Fruit fly (Drosophila melanogaster): Measurements from ENCODE around the gene SAK.
"Not testable (repeated sequence)": the region's sequence is repeated elsewhere in the genome, so short reads cannot be mapped to it uniquely, and the experiment has no call there.

DNA sequence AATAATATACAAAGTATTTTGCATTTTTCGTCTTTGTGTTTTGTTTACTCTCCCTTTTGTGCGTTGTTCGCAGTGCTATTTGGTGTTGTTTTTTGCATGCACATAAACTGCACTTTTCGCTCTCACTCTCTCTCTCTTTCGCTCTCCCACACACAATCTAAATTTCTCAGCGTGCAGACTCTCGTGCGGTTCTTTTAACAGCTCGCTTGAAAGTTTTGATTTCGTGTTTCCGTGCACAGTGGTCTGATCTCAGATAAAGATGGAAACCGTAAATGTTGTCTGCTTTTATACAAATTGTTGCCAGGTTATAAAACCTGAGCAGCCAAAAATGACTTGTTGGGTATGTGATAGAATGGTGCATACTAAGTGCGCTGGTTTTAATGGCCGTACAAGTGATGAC lies 30.3 kb downstream of the SAK start:
- not testable (repeated sequence) for TF ChIP-seq tll (GFP tag; optimal IDR thresholded peaks at IDR 0.05); CG4854 (GFP tag; optimal IDR thresholded peaks at IDR 0.05); ATbp (GFP tag; optimal IDR thresholded peaks at IDR 0.05); CG32767 (GFP tag; IDR thresholded peaks at IDR 0.05); Dip3 (GFP tag; optimal IDR thresholded peaks at IDR 0.05); tap (tag; optimal IDR thresholded peaks at IDR 0.05); MTF-1 (GFP tag; optimal IDR thresholded peaks at IDR 0.05; ENCODE audit: borderline replicate concordance); B-H2 (GFP tag; optimal IDR thresholded peaks at IDR 0.05); oc (tag; optimal IDR thresholded peaks at IDR 0.05); lab (GFP tag; optimal IDR thresholded peaks at IDR 0.05); Doc2 (GFP tag; IDR thresholded peaks at IDR 0.05); so (GFP tag; IDR thresholded peaks at IDR 0.05)

Measured in whole organism, embryonic.